Worm (Caenorhabditis elegans) whole organism, L4 larva: Measurements from ENCODE around the gene Y116A8B.4.

Experiments used
- D1046.2 ChIP-seq: fragments of 200-800 bp; sonication (Bioruptor generic); IDR thresholded peaks from 2 replicates; pipeline ENCODE4 v1.3.6; 2022; ENCODE audit warnings: missing genetic modification characterization, missing compliant biosample characterization
- F44E2.7 ChIP-seq: fragments of 200-800 bp; sonication (Bioruptor generic); IDR thresholded peaks from 2 replicates; pipeline ENCODE4 v2.1.2; 2022; ENCODE audit warnings: missing genetic modification characterization, missing compliant biosample characterization
- T20F7.1 ChIP-seq: fragments of 200-800 bp; sonication (Bioruptor generic); optimal IDR thresholded peaks from 2 replicates; lab custom pipeline; 2018; ENCODE audit warnings: mild to moderate bottlenecking, missing genetic modification characterization, missing compliant biosample characterization
- Y75B8A.6 ChIP-seq: fragments of 200-800 bp; sonication (Bioruptor generic); IDR thresholded peaks from 2 replicates; pipeline ENCODE4 v1.3.6; 2022; ENCODE audit warnings: missing genetic modification reagents, missing genetic modification characterization, missing compliant biosample characterization
- aha-1 ChIP-seq: fragments of 150-350 bp; peaks from one replicate; lab custom pipeline; 2014; ENCODE audit warnings: missing biosample characterization, missing genetic modification characterization
- aly-2 ChIP-seq: sonication (generic microtip); optimal IDR thresholded peaks from 2 replicates; lab custom pipeline; 2018; ENCODE audit warnings: missing biosample characterization, missing genetic modification characterization
- arid-1 ChIP-seq: fragments of 200-800 bp; sonication (Bioruptor generic); conservative IDR thresholded peaks from 2 replicates; pipeline ENCODE4 v1.3.6; 2022; ENCODE audit warnings: missing genetic modification reagents, missing genetic modification characterization, missing compliant biosample characterization
- attf-4 ChIP-seq: sonication (generic microtip); optimal IDR thresholded peaks from 3 replicates; lab custom pipeline; 2017; ENCODE audit warnings: missing biosample characterization, missing genetic modification characterization
- ceh-44 ChIP-seq: fragments of 200-800 bp; sonication (Bioruptor generic); IDR thresholded peaks from 2 replicates; pipeline ENCODE4 v1.3.6; 2022; ENCODE audit warnings: missing genetic modification reagents, missing genetic modification characterization, missing compliant biosample characterization
- ctbp-1 ChIP-seq: fragments of 200-800 bp; sonication (Bioruptor generic); IDR thresholded peaks from 2 replicates; pipeline ENCODE4 v1.3.6; 2022; ENCODE audit warnings: missing genetic modification reagents, missing genetic modification characterization, missing compliant biosample characterization
- daf-16 ChIP-seq, 3 experiments: sonication (generic microtip); optimal IDR thresholded peaks; 2 replicates each; lab custom pipeline; 2016 to 2017; ENCODE audit warnings: missing genetic modification characterization in 3 of 3, missing genetic modification reagents in 3 of 3, mild to moderate bottlenecking in 2 of 3, missing compliant biosample characterization in 2 of 3, missing biosample characterization in 1 of 3, moderate library complexity in 1 of 3
- daf-19 ChIP-seq: fragments of 200-800 bp; sonication (Bioruptor generic); conservative IDR thresholded peaks from 2 replicates; pipeline ENCODE4 v1.3.6; 2022; ENCODE audit warnings: missing genetic modification characterization, missing compliant biosample characterization
- daf-8 ChIP-seq: fragments of 200-800 bp; sonication (Bioruptor generic); IDR thresholded peaks from 2 replicates; pipeline ENCODE4 v1.3.6; 2022; ENCODE audit warnings: missing genetic modification characterization, missing compliant biosample characterization
- duxl-1 ChIP-seq: sonication (generic microtip); optimal IDR thresholded peaks from 2 replicates; lab custom pipeline; 2016; ENCODE audit warnings: mild to moderate bottlenecking, missing genetic modification characterization, moderate library complexity, missing compliant biosample characterization; ENCODE audit not compliant: poor library complexity
- fkh-10 ChIP-seq: fragments of 150-350 bp; optimal IDR thresholded peaks from 2 replicates; lab custom pipeline; 2014; ENCODE audit warnings: missing biosample characterization, missing genetic modification reagents, missing genetic modification characterization
- hif-1 ChIP-seq, 2 experiments: sonication (generic microtip); optimal IDR thresholded peaks; 2 replicates each; lab custom pipeline; 2016 to 2017; ENCODE audit warnings: missing compliant biosample characterization in 2 of 2, missing genetic modification characterization in 2 of 2, missing genetic modification reagents in 2 of 2, missing genotype in 2 of 2, mild to moderate bottlenecking in 1 of 2
- jun-1 ChIP-seq: fragments of 150-350 bp; optimal IDR thresholded peaks from 2 replicates; lab custom pipeline; 2014; ENCODE audit warnings: missing biosample characterization, missing genetic modification reagents, missing genetic modification characterization
- lim-7 ChIP-seq: fragments of 200-800 bp; sonication (Bioruptor generic); IDR thresholded peaks from 2 replicates; pipeline ENCODE4 v1.3.6; 2022; ENCODE audit warnings: missing genetic modification characterization, missing compliant biosample characterization
- lin-1 ChIP-seq: fragments of 200-800 bp; sonication (Bioruptor generic); IDR thresholded peaks from 2 replicates; pipeline ENCODE4 v1.3.6; 2022; ENCODE audit warnings: missing genetic modification reagents, missing genetic modification characterization, missing compliant biosample characterization
- lin-15B ChIP-seq: fragments of 150-350 bp; sonication (generic microtip); optimal IDR thresholded peaks from 3 replicates; lab custom pipeline; 2014; ENCODE audit warnings: missing biosample characterization, missing genetic modification characterization
- lin-29 ChIP-seq: fragments of 200-800 bp; sonication (Bioruptor generic); IDR thresholded peaks from 2 replicates; pipeline ENCODE4 v1.3.6; 2022; ENCODE audit warnings: missing genetic modification reagents, missing genetic modification characterization, missing compliant biosample characterization
- lsy-2 ChIP-seq, 2 experiments: fragments of 150-350 bp in 1 of 2; sonication (generic microtip) in 1 of 2; optimal IDR thresholded peaks; 2 replicates each; lab custom pipeline; 2014 to 2017; ENCODE audit warnings: missing biosample characterization in 2 of 2, missing genetic modification characterization in 2 of 2
- madf-5 ChIP-seq, 2 experiments: fragments of 200-800 bp; sonication (Bioruptor generic); IDR thresholded peaks; 2 replicates each; pipeline ENCODE4 v1.3.6; 2022; ENCODE audit warnings: missing compliant biosample characterization in 2 of 2, missing genetic modification characterization in 2 of 2
- mxl-2 ChIP-seq: fragments of 200-800 bp; sonication (Bioruptor generic); conservative IDR thresholded peaks from 2 replicates; pipeline ENCODE4 v1.3.6; 2022; ENCODE audit warnings: missing genetic modification reagents, missing genetic modification characterization, missing compliant biosample characterization
- nhr-41 ChIP-seq: fragments of 200-800 bp; sonication (Bioruptor generic); IDR thresholded peaks from 2 replicates; pipeline ENCODE4 v1.3.6; 2022; ENCODE audit warnings: missing genetic modification reagents, missing genetic modification characterization, missing compliant biosample characterization
- nhr-42 ChIP-seq: fragments of 200-800 bp; sonication (Bioruptor generic); IDR thresholded peaks from 2 replicates; pipeline ENCODE4 v1.3.6; 2022; ENCODE audit warnings: missing genetic modification characterization, missing compliant biosample characterization
- pha-4 ChIP-seq, 2 experiments: fragments of 150-350 bp in 1 of 2; fragments of 200-800 bp in 1 of 2; sonication (Bioruptor generic) in 1 of 2; IDR thresholded peaks in 1 of 2; optimal IDR thresholded peaks in 1 of 2; 2 replicates each; pipeline versions ENCODE4 v1.3.6 to Lab custom; 2014 to 2022; ENCODE audit warnings: missing genetic modification characterization in 2 of 2, missing genetic modification reagents in 2 of 2, missing biosample characterization in 1 of 2, missing compliant biosample characterization in 1 of 2
- snpc-1.2 ChIP-seq: fragments of 200-800 bp; sonication (Bioruptor generic); IDR thresholded peaks from 2 replicates; pipeline ENCODE4 v1.3.6; 2022; ENCODE audit warnings: missing genetic modification reagents, missing genetic modification characterization, missing compliant biosample characterization
- unc-39 ChIP-seq: sonication (generic microtip); optimal IDR thresholded peaks from 2 replicates; lab custom pipeline; 2017; ENCODE audit warnings: missing biosample characterization, missing genetic modification characterization
- zfp-2 ChIP-seq: sonication (generic microtip); optimal IDR thresholded peaks from 2 replicates; lab custom pipeline; 2016; ENCODE audit warnings: mild to moderate bottlenecking, missing genetic modification characterization, missing compliant biosample characterization
- zip-2 ChIP-seq: fragments of 150-350 bp; optimal IDR thresholded peaks from 2 replicates; lab custom pipeline; 2014; ENCODE audit warnings: missing biosample characterization, missing genetic modification characterization
- ztf-11 ChIP-seq: fragments of 150-350 bp; optimal IDR thresholded peaks from 2 replicates; lab custom pipeline; 2014; ENCODE audit warnings: missing biosample characterization, missing genetic modification characterization
- ztf-7 ChIP-seq: fragments of 150-350 bp; optimal IDR thresholded peaks from 2 replicates; lab custom pipeline; 2014; ENCODE audit warnings: missing biosample characterization, missing genetic modification characterization

Gene Y116A8B.4

ce11 chrIV:17249691-17250181, 26.2 kb downstream of the Y116A8B.4 start, which contains the start of gene eelo-2 (continued):
- peak; percentile 86 for TF ChIP-seq mxl-2 (GFP tag; lab: Robert Waterston, UW)
- TF ChIP-seq pha-4 (GFP tag; IDR thresholded peaks at IDR 0.05; lab: Robert Waterston, UW): peak; percentile 95
- TF ChIP-seq pha-4 (tag; optimal IDR thresholded peaks at IDR 0.05; lab: Kevin White, UChicago): peak; percentile 6
- peak; percentile 97 for TF ChIP-seq arid-1
- TF ChIP-seq attf-4 (tag; lab: Kevin White, UChicago): no peak
- TF ChIP-seq duxl-1 (tag; lab: Kevin White, UChicago): peak; percentile 96
- peak; percentile 97 for TF ChIP-seq lin-29 (GFP tag; lab: Robert Waterston, UW)
- TF ChIP-seq lsy-2 (tag; optimal IDR thresholded peaks at IDR 0.05; lab: Kevin White, UChicago): peak; percentile 91 to 97
- TF ChIP-seq ceh-44: peak; percentile 87
- no peak for TF ChIP-seq T20F7.1
- no peak for TF ChIP-seq ztf-11 (tag; lab: Kevin White, UChicago)
- peak; percentile 97 for TF ChIP-seq lin-1
- TF ChIP-seq aha-1 (tag; lab: Kevin White, UChicago): peak; percentile 99
- peak; percentile 99 for TF ChIP-seq snpc-1.2 (GFP tag; lab: Robert Waterston, UW)
- peak; percentile 85; the same call in 1 of the 2 replicates for TF ChIP-seq daf-19 (GFP tag; lab: Robert Waterston, UW)
- TF ChIP-seq fkh-10 (GFP tag; lab: Kevin White, UChicago): peak; percentile 97
- no peak for TF ChIP-seq aly-2 (tag; lab: Kevin White, UChicago)
- peak; percentile 92 for TF ChIP-seq ctbp-1
- TF ChIP-seq unc-39 (tag; lab: Kevin White, UChicago): no peak
- peak; percentile 84 for TF ChIP-seq zfp-2 (tag; lab: Kevin White, UChicago)
- peak; percentile 90 for TF ChIP-seq nhr-41 (GFP tag; lab: Robert Waterston, UW)
- TF ChIP-seq nhr-42 (GFP tag; lab: Robert Waterston, UW): peak; percentile 96
- TF ChIP-seq ztf-7 (tag; lab: Kevin White, UChicago): peak; percentile 90
- TF ChIP-seq madf-5 (GFP tag; IDR thresholded peaks at IDR 0.05; lab: Robert Waterston, UW): peak; percentile 57 to 74; a peak in 2 of 4 replicates
- TF ChIP-seq zip-2: peak; percentile 73
- peak; percentile 89 for TF ChIP-seq D1046.2 (GFP tag; lab: Robert Waterston, UW)
- peak; percentile 74 to 91 for TF ChIP-seq hif-1 (tag; optimal IDR thresholded peaks at IDR 0.05; lab: Kevin White, UChicago)
- TF ChIP-seq daf-8 (GFP tag; lab: Robert Waterston, UW): no peak
- TF ChIP-seq, all 104 proteins: peak for 87

ce11 chrIV:17253435-17253834, 29.9 kb downstream of the Y116A8B.4 start:
- TF ChIP-seq lim-7 (GFP tag; lab: Robert Waterston, UW) (no peak), aha-1 (tag; lab: Kevin White, UChicago) (peak; percentile 99)

ce11 chrIV:17255001-17255400, 31.4 kb downstream of the Y116A8B.4 start, which contains the start of gene gtf-2E1:
gtf-2E1 (plus strand) TSS chrIV:17255301.
- TF ChIP-seq duxl-1 (tag; lab: Kevin White, UChicago) (no peak), snpc-1.2 (GFP tag; lab: Robert Waterston, UW) (no peak), jun-1 (no peak), ceh-44 (no peak), lsy-2 (tag; optimal IDR thresholded peaks at IDR 0.05; lab: Kevin White, UChicago) (no peak), zfp-2 (tag; lab: Kevin White, UChicago) (no peak), Y75B8A.6 (no peak), lin-15B (tag; lab: Kevin White, UChicago) (no peak), F44E2.7 (GFP tag; lab: Robert Waterston, UW) (no peak)

- TF ChIP-seq arid-1: no peak
- TF ChIP-seq daf-16 (GFP tag; optimal IDR thresholded peaks at IDR 0.05; lab: Kevin White, UChicago): no peak
- no peak for TF ChIP-seq daf-16 (tag; optimal IDR thresholded peaks at IDR 0.05; lab: Kevin White, UChicago)
- peak; percentile 63 for TF ChIP-seq aha-1 (tag; lab: Kevin White, UChicago)
Observed at ce11 chrIV:17258824-17259223, 35.2 kb downstream of the Y116A8B.4 start.
